Worm (Caenorhabditis elegans) whole organism, young adult: Measurements from ENCODE around the gene cutl-27.

Experiments used
- B0261.1 ChIP-seq: sonication (generic microtip); optimal IDR thresholded peaks from 2 replicates; lab custom pipeline; 2016; ENCODE audit warnings: mild to moderate bottlenecking, missing genetic modification characterization, moderate library complexity, missing compliant biosample characterization
- B0336.3 ChIP-seq: fragments of 200-800 bp; sonication (Bioruptor generic); IDR thresholded peaks from 2 replicates; pipeline ENCODE4 v1.3.6; 2022; ENCODE audit warnings: missing genetic modification characterization, missing compliant biosample characterization
- F33H1.4 ChIP-seq: fragments of 200-800 bp; sonication (Bioruptor generic); IDR thresholded peaks from 2 replicates; pipeline ENCODE4 v1.3.6; 2022; ENCODE audit warnings: missing genetic modification reagents, missing genetic modification characterization, missing compliant biosample characterization
- F39B2.1 ChIP-seq: fragments of 200-800 bp; sonication (Bioruptor generic); IDR thresholded peaks from 2 replicates; pipeline ENCODE4 v1.3.6; 2022; ENCODE audit warnings: missing genetic modification reagents, missing genetic modification characterization, missing compliant biosample characterization
- Y67H2A.10 ChIP-seq: fragments of 200-800 bp; sonication (Bioruptor generic); conservative IDR thresholded peaks from 2 replicates; pipeline ENCODE4 v1.3.6; 2022; ENCODE audit warnings: missing genetic modification reagents, missing genetic modification characterization, missing compliant biosample characterization
- Y95B8A.8 ChIP-seq: fragments of 200-800 bp; sonication (Bioruptor generic); IDR thresholded peaks from 2 replicates; pipeline ENCODE4 v1.3.6; 2022; ENCODE audit warnings: missing genetic modification reagents, missing genetic modification characterization, missing compliant biosample characterization
- akir-1 ChIP-seq: fragments of 200-800 bp; sonication (Bioruptor generic); optimal IDR thresholded peaks from 2 replicates; lab custom pipeline; 2018; ENCODE audit warnings: mild to moderate bottlenecking, missing genetic modification characterization, moderate library complexity, missing compliant biosample characterization
- atf-7 ChIP-seq: sonication (generic microtip); optimal IDR thresholded peaks from 2 replicates; lab custom pipeline; 2017; ENCODE audit warnings: mild to moderate bottlenecking, missing genetic modification characterization, missing compliant biosample characterization
- attf-6 ChIP-seq: fragments of 200-800 bp; sonication (Bioruptor generic); IDR thresholded peaks from 2 replicates; pipeline ENCODE4 v1.3.6; 2022; ENCODE audit warnings: missing genetic modification reagents, missing genetic modification characterization, missing compliant biosample characterization
- bed-2 ChIP-seq: fragments of 200-800 bp; sonication (Bioruptor generic); IDR thresholded peaks from 2 replicates; pipeline ENCODE4 v1.3.6; 2022; ENCODE audit warnings: missing genetic modification reagents, missing genetic modification characterization, missing compliant biosample characterization
- ceh-100 ChIP-seq: fragments of 200-800 bp; sonication (Bioruptor generic); IDR thresholded peaks from 2 replicates; pipeline ENCODE4 v1.3.6; 2022; ENCODE audit warnings: missing genetic modification reagents, missing genetic modification characterization, missing compliant biosample characterization
- ceh-79 ChIP-seq: sonication (generic microtip); optimal IDR thresholded peaks from 2 replicates; lab custom pipeline; 2017; ENCODE audit warnings: mild to moderate bottlenecking, missing genetic modification characterization, missing compliant biosample characterization
- ceh-91 ChIP-seq: fragments of 200-800 bp; sonication (Bioruptor generic); IDR thresholded peaks from 2 replicates; pipeline ENCODE4 v1.3.6; 2022; ENCODE audit warnings: missing genetic modification reagents, missing genetic modification characterization, missing compliant biosample characterization
- chd-7 ChIP-seq: sonication (generic microtip); optimal IDR thresholded peaks from 2 replicates; lab custom pipeline; 2016; ENCODE audit warnings: mild to moderate bottlenecking, missing genetic modification characterization, moderate library complexity, missing compliant biosample characterization
- dox-1 ChIP-seq: fragments of 200-800 bp; sonication (Bioruptor generic); IDR thresholded peaks from 2 replicates; pipeline ENCODE4 v1.3.6; 2022; ENCODE audit warnings: missing genetic modification reagents, missing genetic modification characterization, missing compliant biosample characterization
- him-1 ChIP-seq: sonication (generic microtip); optimal IDR thresholded peaks from 2 replicates; lab custom pipeline; 2016; ENCODE audit warnings: missing genotype, missing genetic modification reagents, missing genetic modification characterization, missing compliant biosample characterization
- hmg-1.2 ChIP-seq: fragments of 200-800 bp; sonication (Bioruptor generic); IDR thresholded peaks from 2 replicates; pipeline ENCODE4 v1.3.6; 2022; ENCODE audit warnings: missing genetic modification reagents, missing genetic modification characterization, missing compliant biosample characterization
- hrde-1 ChIP-seq: sonication (generic microtip); optimal IDR thresholded peaks from 2 replicates; lab custom pipeline; 2016; ENCODE audit warnings: missing genetic modification characterization, mild to moderate bottlenecking, missing compliant biosample characterization, moderate library complexity, missing genotype, missing genetic modification reagents, borderline replicate concordance
- lin-26 ChIP-seq: fragments of 200-800 bp; sonication (Bioruptor generic); IDR thresholded peaks from 2 replicates; pipeline ENCODE4 v1.3.6; 2022; ENCODE audit warnings: missing genetic modification reagents, missing genetic modification characterization, missing compliant biosample characterization
- lin-35 ChIP-seq, 3 experiments: fragments of 150-350 bp in 2 of 3; sonication (generic microtip) in 1 of 3; optimal IDR thresholded peaks; 2 replicates each; lab custom pipeline; 2014 to 2018; ENCODE audit warnings: missing biosample characterization in 3 of 3, missing genetic modification characterization in 3 of 3, missing genetic modification reagents in 3 of 3
- lsl-1 ChIP-seq: fragments of 200-800 bp; sonication (Bioruptor generic); optimal IDR thresholded peaks from 2 replicates; lab custom pipeline; 2018; ENCODE audit warnings: mild to moderate bottlenecking, missing genetic modification characterization, moderate library complexity, missing compliant biosample characterization
- madf-10 ChIP-seq: sonication (generic microtip); optimal IDR thresholded peaks from 2 replicates; lab custom pipeline; 2016; ENCODE audit warnings: mild to moderate bottlenecking, missing genetic modification characterization, missing compliant biosample characterization
- mes-4 ChIP-seq: sonication (generic microtip); optimal IDR thresholded peaks from 2 replicates; lab custom pipeline; 2016; ENCODE audit warnings: missing genotype, missing genetic modification characterization, missing compliant biosample characterization
- nfya-2 ChIP-seq: fragments of 200-800 bp; sonication (Bioruptor generic); IDR thresholded peaks from 2 replicates; pipeline ENCODE4 v1.3.6; 2022; ENCODE audit warnings: missing genetic modification reagents, missing genetic modification characterization, missing compliant biosample characterization
- nfyb-1 ChIP-seq: fragments of 200-800 bp; sonication (Bioruptor generic); IDR thresholded peaks from 2 replicates; pipeline ENCODE4 v1.3.6; 2022; ENCODE audit warnings: missing genetic modification reagents, missing genetic modification characterization, missing compliant biosample characterization
- nhr-120 ChIP-seq: fragments of 200-800 bp; sonication (Bioruptor generic); IDR thresholded peaks from 2 replicates; pipeline ENCODE4 v1.3.6; 2022; ENCODE audit warnings: missing genetic modification characterization, missing compliant biosample characterization
- nhr-80 ChIP-seq: sonication (generic microtip); optimal IDR thresholded peaks from 2 replicates; lab custom pipeline; 2016; ENCODE audit warnings: missing genetic modification characterization, missing compliant biosample characterization
- pbrm-1 ChIP-seq: fragments of 200-800 bp; sonication (Bioruptor generic); IDR thresholded peaks from 2 replicates; pipeline ENCODE4 v1.3.6; 2022; ENCODE audit warnings: missing genetic modification reagents, missing genetic modification characterization, missing compliant biosample characterization
- sea-2 ChIP-seq: fragments of 200-800 bp; sonication (Bioruptor generic); IDR thresholded peaks from 2 replicates; pipeline ENCODE4 v1.3.6; 2022; ENCODE audit warnings: missing genetic modification characterization, missing compliant biosample characterization
- somi-1 ChIP-seq: fragments of 200-800 bp; sonication (Bioruptor generic); optimal IDR thresholded peaks from 2 replicates; lab custom pipeline; 2018; ENCODE audit warnings: mild to moderate bottlenecking, missing genetic modification characterization, missing compliant biosample characterization
- unc-130 ChIP-seq: sonication (generic microtip); optimal IDR thresholded peaks from 2 replicates; lab custom pipeline; 2016; ENCODE audit warnings: missing genetic modification reagents, missing genetic modification characterization, missing compliant biosample characterization
- zfh-2 ChIP-seq: fragments of 200-800 bp; sonication (Bioruptor generic); conservative IDR thresholded peaks from 2 replicates; pipeline ENCODE4 v1.3.6; 2022; ENCODE audit warnings: missing genetic modification reagents, missing genetic modification characterization, missing compliant biosample characterization
- zim-3 ChIP-seq: sonication (generic microtip); optimal IDR thresholded peaks from 2 replicates; lab custom pipeline; 2017; ENCODE audit warnings: mild to moderate bottlenecking, missing genetic modification characterization, moderate library complexity, missing compliant biosample characterization
- ztf-18 ChIP-seq: sonication (generic microtip); optimal IDR thresholded peaks from 2 replicates; lab custom pipeline; 2016; ENCODE audit warnings: missing genotype, mild to moderate bottlenecking, missing genetic modification characterization, missing compliant biosample characterization
- ztf-22 ChIP-seq: fragments of 200-800 bp; sonication (Bioruptor generic); optimal IDR thresholded peaks from 2 replicates; lab custom pipeline; 2018; ENCODE audit warnings: mild to moderate bottlenecking, missing genetic modification characterization, moderate library complexity, missing compliant biosample characterization
- ztf-25 ChIP-seq: fragments of 200-800 bp; sonication (Bioruptor generic); IDR thresholded peaks from 2 replicates; pipeline ENCODE4 v1.3.6; 2022; ENCODE audit warnings: missing genetic modification reagents, missing genetic modification characterization, missing compliant biosample characterization

Gene cutl-27

DNA sequence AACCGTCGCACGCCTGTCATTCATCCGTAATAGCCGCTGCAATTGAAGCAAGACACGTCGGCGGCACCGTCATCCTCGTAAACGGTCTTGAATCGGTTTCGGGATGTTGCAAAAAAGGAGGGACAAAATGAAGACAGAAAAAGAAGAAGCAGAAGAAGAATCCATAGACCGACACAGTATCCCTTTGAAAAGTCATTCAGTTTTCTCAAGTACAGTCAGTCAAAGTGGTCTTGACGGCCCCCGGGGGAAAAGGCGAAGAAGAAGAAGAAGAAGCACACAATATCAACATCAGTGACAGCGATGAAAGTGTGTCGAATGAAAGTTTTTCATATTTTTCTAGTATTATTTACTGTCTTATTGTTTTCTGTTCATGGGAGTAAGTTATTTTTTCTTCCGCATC lies at the start of gene cutl-27:
cutl-27 (plus strand) TSS at position 301 of the 400 bp plus-strand sequence.
- no peak for TF ChIP-seq nfya-2
- TF ChIP-seq akir-1: no peak
- no peak for TF ChIP-seq atf-7 (tag; lab: Kevin White, UChicago)
- no peak for TF ChIP-seq F39B2.1 (GFP tag; lab: Robert Waterston, UW)
- no peak for TF ChIP-seq nhr-120 (GFP tag; lab: Robert Waterston, UW)
- no peak for TF ChIP-seq ceh-100 (GFP tag; lab: Robert Waterston, UW)
- TF ChIP-seq hrde-1 (tag; lab: Kevin White, UChicago): no peak

DNA sequence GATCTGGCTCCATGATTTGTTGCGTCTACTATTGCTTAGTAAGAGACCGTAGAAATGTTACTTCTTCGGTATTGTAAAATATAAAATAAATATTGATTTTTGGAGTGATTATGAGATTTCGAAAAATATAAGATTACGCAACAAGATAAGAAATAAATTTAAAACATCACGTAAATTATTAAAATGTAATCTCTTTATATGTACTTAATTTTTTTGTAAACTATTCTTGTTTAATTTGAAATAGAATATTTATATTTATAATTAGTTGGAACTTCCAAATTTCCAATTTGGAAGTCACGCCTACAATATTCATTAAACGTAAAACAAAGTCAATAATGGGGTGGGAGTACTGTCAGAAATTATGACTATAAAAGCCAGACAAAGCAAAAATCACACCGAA lies 44.9 kb upstream of the cutl-27 start, which contains the start of gene M117.4:
M117.4 (minus strand) TSS at position 101 of the 400 bp plus-strand sequence.
- TF ChIP-seq sea-2 (GFP tag; lab: Robert Waterston, UW) (no peak), attf-6 (GFP tag; lab: Robert Waterston, UW) (no peak), zfh-2 (no peak), ceh-79 (tag; lab: Kevin White, UChicago) (no peak), him-1 (tag; lab: Kevin White, UChicago) (no peak), somi-1 (no peak)
- TF ChIP-seq, all 124 proteins: peak for 0

DNA sequence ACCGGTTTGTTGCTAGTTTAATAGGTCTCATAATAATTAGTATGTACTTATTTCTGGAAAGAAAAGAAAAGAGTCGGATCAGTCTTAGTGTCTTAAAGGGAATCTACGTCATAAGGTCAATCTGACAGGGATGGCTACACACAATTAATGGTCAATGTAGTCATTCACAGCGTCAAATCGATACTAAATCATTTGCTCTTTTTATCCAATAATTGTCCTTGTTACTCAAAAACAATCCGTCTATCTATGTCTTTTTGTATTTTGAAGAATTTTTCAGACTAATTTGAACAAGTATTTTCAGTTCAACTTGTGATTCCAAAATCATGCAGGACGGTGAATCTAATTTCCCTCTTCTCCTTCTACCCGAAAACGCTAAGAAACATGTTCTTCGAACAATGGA lies 39.7 kb upstream of the cutl-27 start, which contains the start of gene fbxb-3:
fbxb-3 (plus strand) TSS at position 301 of the 400 bp plus-strand sequence.
- TF ChIP-seq B0261.1 (tag; lab: Kevin White, UChicago): no peak
- no peak for TF ChIP-seq atf-7 (tag; lab: Kevin White, UChicago)
- TF ChIP-seq Y95B8A.8 (GFP tag; lab: Robert Waterston, UW): no peak
- TF ChIP-seq Y67H2A.10: no peak
- no peak for TF ChIP-seq lin-35 (GFP tag; optimal IDR thresholded peaks at IDR 0.05; lab: Kevin White, UChicago)
- TF ChIP-seq dox-1: no peak
- no peak for TF ChIP-seq ztf-25
- no peak for TF ChIP-seq madf-10 (tag; lab: Kevin White, UChicago)
- no peak for TF ChIP-seq ztf-18 (tag; lab: Kevin White, UChicago)
- no peak for TF ChIP-seq mes-4 (tag; lab: Kevin White, UChicago)

ce11 chrIV:11842121-11842520 lies 36.2 kb upstream of the cutl-27 start, which contains the start of gene F38H4.3:
Gene F38H4.3, plus strand, starts transcription at chrIV:11842421.
- no peak for TF ChIP-seq unc-130 (GFP tag; lab: Kevin White, UChicago)
- TF ChIP-seq him-1 (tag; lab: Kevin White, UChicago): no peak
- no peak for TF ChIP-seq F33H1.4 (GFP tag; lab: Robert Waterston, UW)
- TF ChIP-seq zim-3 (tag; lab: Kevin White, UChicago): no peak
- no peak for TF ChIP-seq B0336.3
- TF ChIP-seq ceh-91: no peak
- no peak for TF ChIP-seq lin-26 (GFP tag; lab: Robert Waterston, UW)
- no peak for TF ChIP-seq attf-6 (GFP tag; lab: Robert Waterston, UW)
- no peak for TF ChIP-seq Y67H2A.10
- no peak for TF ChIP-seq nhr-80 (tag; lab: Kevin White, UChicago)
- TF ChIP-seq pbrm-1: no peak
- TF ChIP-seq nfyb-1 (GFP tag; lab: Robert Waterston, UW): no peak
- no peak for TF ChIP-seq ztf-22 (GFP tag; lab: Kevin White, UChicago)
- TF ChIP-seq bed-2 (GFP tag; lab: Robert Waterston, UW): no peak
- TF ChIP-seq lsl-1: no peak
- no peak for TF ChIP-seq chd-7 (tag; lab: Kevin White, UChicago)
- no peak for TF ChIP-seq hmg-1.2 (GFP tag; lab: Robert Waterston, UW)
